Worm (Caenorhabditis elegans) whole organism, L2 larva: ENCODE data around the gene F53G2.1.

Source experiments
- alr-1 ChIP-seq: fragments of 150-350 bp; optimal IDR thresholded peaks from 2 replicates; lab custom pipeline; 2014; ENCODE audit warnings: missing biosample characterization, missing genetic modification characterization
- ama-1 ChIP-seq: fragments of 150-350 bp; optimal IDR thresholded peaks from 2 replicates; lab custom pipeline; 2018; ENCODE audit warnings: inconsistent platforms
- ceh-82 ChIP-seq: fragments of 150-350 bp; optimal IDR thresholded peaks from 2 replicates; lab custom pipeline; 2014; ENCODE audit warnings: missing biosample characterization, missing genetic modification characterization
- dmd-4 ChIP-seq: sonication (generic microtip); optimal IDR thresholded peaks from 2 replicates; lab custom pipeline; 2017; ENCODE audit warnings: missing biosample characterization, missing genetic modification characterization
- lin-13 ChIP-seq: fragments of 150-350 bp; optimal IDR thresholded peaks from 2 replicates; lab custom pipeline; 2014; ENCODE audit warnings: missing biosample characterization, missing genetic modification reagents, missing genetic modification characterization
- mdl-1 ChIP-seq, 2 experiments: fragments of 150-350 bp in 1 of 2; sonication (generic microtip) in 1 of 2; optimal IDR thresholded peaks; 2 replicates each; lab custom pipeline; 2017; ENCODE audit warnings: missing biosample characterization in 2 of 2, missing genetic modification characterization in 2 of 2
- nhr-10 ChIP-seq: sonication (generic microtip); optimal IDR thresholded peaks from 2 replicates; lab custom pipeline; 2017; ENCODE audit warnings: missing biosample characterization, missing genetic modification characterization
- nhr-11 ChIP-seq: fragments of 150-350 bp; optimal IDR thresholded peaks from 2 replicates; lab custom pipeline; 2014; ENCODE audit warnings: missing biosample characterization, missing genetic modification characterization
- nhr-12 ChIP-seq: fragments of 150-350 bp; optimal IDR thresholded peaks from 2 replicates; lab custom pipeline; 2014; ENCODE audit warnings: missing biosample characterization, missing genetic modification characterization
- nhr-6 ChIP-seq: fragments of 150-350 bp; optimal IDR thresholded peaks from 2 replicates; lab custom pipeline; 2014; ENCODE audit warnings: missing biosample characterization, missing genetic modification characterization
- skn-1 ChIP-seq: sonication (generic microtip); optimal IDR thresholded peaks from 2 replicates; lab custom pipeline; 2017; ENCODE audit warnings: missing biosample characterization, missing genetic modification characterization
- snpc-4 ChIP-seq: fragments of 150-350 bp; optimal IDR thresholded peaks from 2 replicates; lab custom pipeline; 2014; ENCODE audit warnings: missing biosample characterization, missing genetic modification characterization

DNA sequence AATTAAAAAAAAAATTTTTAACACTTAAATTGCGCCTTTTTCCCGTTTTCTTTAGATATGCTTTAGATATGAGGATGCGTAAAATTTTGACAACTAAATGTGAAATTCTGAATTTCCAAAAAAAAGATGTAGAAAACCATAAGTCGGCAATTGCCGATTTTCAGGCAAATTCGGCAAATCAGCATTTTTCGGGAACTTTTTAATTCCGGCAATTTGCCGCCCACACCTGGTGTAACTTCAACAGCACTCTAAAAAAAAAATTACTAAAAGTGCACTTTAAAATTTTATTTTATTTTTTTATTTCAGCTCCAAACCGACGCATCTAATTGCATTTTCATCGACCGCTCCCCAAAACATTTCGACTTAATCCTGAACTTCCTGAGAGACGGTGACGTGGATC, 42.0 kb downstream of the F53G2.1 start, which contains the start of gene K02F6.6:
- TF ChIP-seq skn-1 (no peak), nhr-11 (no peak), alr-1 (no peak), snpc-4 (no peak), nhr-10 (tag; lab: Kevin White, UChicago) (no peak), dmd-4 (tag; lab: Kevin White, UChicago) (no peak), nhr-12 (tag; lab: Kevin White, UChicago) (no peak), lin-13 (GFP tag; lab: Kevin White, UChicago) (no peak), ama-1 (lab: Kevin White, UChicago) (no peak), mdl-1 (tag; optimal IDR thresholded peaks at IDR 0.05; lab: Kevin White, UChicago) (no peak), ceh-82 (tag; lab: Kevin White, UChicago) (no peak), nhr-6 (no peak)
